Fruit fly (Drosophila melanogaster) whole organism, embryonic: Measurements from ENCODE around the gene Cpr67Fb.

Source experiments
- CG11504 ChIP-seq: fragments of 200-800 bp; sonication (Bioruptor generic); optimal IDR thresholded peaks from 3 replicates; lab custom pipeline; 2019; ENCODE audit warnings: missing biosample characterization, mild to moderate bottlenecking, missing genetic modification characterization, moderate library complexity
- CG14014 ChIP-seq: fragments of 200-800 bp; sonication (Bioruptor generic); IDR thresholded peaks from 2 replicates; pipeline ENCODE4 v1.3.6; 2022; ENCODE audit warnings: missing biosample characterization, missing genetic modification characterization
- CG17359 ChIP-seq: fragments of 200-800 bp; sonication (Bioruptor generic); optimal IDR thresholded peaks from 3 replicates; lab custom pipeline; 2018; ENCODE audit warnings: missing biosample characterization, mild to moderate bottlenecking, missing genetic modification characterization, moderate library complexity
- bigmax ChIP-seq: fragments of 200-800 bp; sonication (Bioruptor generic); optimal IDR thresholded peaks from 2 replicates; lab custom pipeline; 2018; ENCODE audit warnings: missing biosample characterization, mild to moderate bottlenecking, missing genetic modification characterization
- kay ChIP-seq: fragments of 200-800 bp; sonication (Bioruptor generic); optimal IDR thresholded peaks from 2 replicates; lab custom pipeline; 2016; ENCODE audit warnings: missing biosample characterization, missing genetic modification characterization

DNA sequence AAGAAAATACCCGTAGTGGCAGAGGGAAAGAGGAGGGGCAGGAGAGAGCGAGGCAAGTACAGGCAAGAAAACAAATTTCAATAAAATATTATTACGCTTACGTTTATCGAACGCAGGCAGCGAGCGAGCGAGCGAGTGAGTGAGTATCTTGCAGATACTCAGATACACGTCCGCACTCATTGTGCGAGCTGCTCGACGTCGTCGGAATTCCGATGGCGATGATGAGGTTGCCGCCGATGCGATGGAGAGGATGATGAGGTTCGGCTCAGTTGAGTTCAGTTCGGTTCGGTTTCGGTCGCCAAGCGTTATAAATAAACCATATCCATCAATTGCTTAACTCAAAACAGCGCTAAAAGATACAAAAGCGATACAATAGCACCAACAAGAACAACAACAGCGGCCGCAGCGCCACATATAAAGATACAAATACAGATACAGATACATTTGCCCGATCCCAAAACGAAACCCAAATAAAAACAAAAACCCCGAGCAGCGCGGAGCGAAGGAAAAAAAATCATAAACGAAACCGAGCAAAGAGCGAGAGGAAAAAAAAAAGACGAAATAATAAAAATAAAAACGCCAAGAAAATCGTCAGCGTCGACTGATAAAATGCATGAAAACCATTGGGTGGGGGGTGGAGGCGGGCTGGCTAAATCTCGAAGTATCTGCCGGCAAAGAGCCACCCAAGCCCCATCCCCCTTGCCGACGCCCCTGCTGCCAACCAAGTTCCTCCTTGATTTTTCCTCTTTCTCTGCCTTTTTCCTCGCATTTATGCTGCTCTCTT is 41.4 kb upstream of the Cpr67Fb start:
- TF ChIP-seq bigmax (no peak), CG14014 (GFP tag; lab: Robert Waterston, UW) (no peak), kay (GFP tag; lab: Kevin White, UChicago) (no peak), CG17359 (tag; lab: Kevin White, UChicago) (peak; percentile 31), CG11504 (tag; lab: Kevin White, UChicago) (no peak)
